Worm (Caenorhabditis elegans) whole organism, mixed stage, embryonic: Measurements from ENCODE around the gene ubxn-5.

Experiments
- M03D4.4 ChIP-seq: sonication (generic microtip); optimal IDR thresholded peaks from 2 replicates; lab custom pipeline; 2017; ENCODE audit warnings: mild to moderate bottlenecking, missing genetic modification characterization, missing compliant biosample characterization
- bed-3 ChIP-seq: fragments of 200-800 bp; sonication (Bioruptor generic); optimal IDR thresholded peaks from 3 replicates; lab custom pipeline; 2018; ENCODE audit warnings: mild to moderate bottlenecking, missing genetic modification characterization, moderate library complexity, missing compliant biosample characterization
- blmp-1 ChIP-seq: fragments of 150-350 bp; optimal IDR thresholded peaks from 2 replicates; lab custom pipeline; 2014; ENCODE audit warnings: missing biosample characterization, missing genetic modification characterization
- ceh-39 ChIP-seq: fragments of 150-350 bp; optimal IDR thresholded peaks from 2 replicates; lab custom pipeline; 2014; ENCODE audit warnings: missing biosample characterization, missing genetic modification characterization
- ceh-43 ChIP-seq: fragments of 200-800 bp; sonication (Bioruptor generic); optimal IDR thresholded peaks from 2 replicates; lab custom pipeline; 2018; ENCODE audit warnings: mild to moderate bottlenecking, missing genetic modification characterization, moderate library complexity, missing compliant biosample characterization
- ceh-83 ChIP-seq: fragments of 200-800 bp; sonication (Bioruptor generic); optimal IDR thresholded peaks from 2 replicates; lab custom pipeline; 2018; ENCODE audit warnings: mild to moderate bottlenecking, missing genetic modification characterization, missing compliant biosample characterization
- ces-1 ChIP-seq: fragments of 150-350 bp; optimal IDR thresholded peaks from 2 replicates; lab custom pipeline; 2014; ENCODE audit warnings: missing biosample characterization, missing genetic modification reagents, missing genetic modification characterization
- cnd-1 ChIP-seq: fragments of 200-800 bp; sonication (Bioruptor generic); optimal IDR thresholded peaks from 2 replicates; lab custom pipeline; 2018; ENCODE audit warnings: mild to moderate bottlenecking, missing genetic modification characterization, missing compliant biosample characterization
- drap-1 ChIP-seq: fragments of 200-800 bp; sonication (Bioruptor generic); optimal IDR thresholded peaks from 3 replicates; lab custom pipeline; 2018; ENCODE audit warnings: mild to moderate bottlenecking, missing genetic modification characterization, missing compliant biosample characterization
- elt-1 ChIP-seq: sonication (generic microtip); optimal IDR thresholded peaks from 2 replicates; lab custom pipeline; 2017; ENCODE audit warnings: missing genetic modification characterization, mild to moderate bottlenecking, missing compliant biosample characterization, antibody characterized with exemption, moderate library complexity, borderline replicate concordance; ENCODE audit not compliant: insufficient read depth
- flh-1 ChIP-seq: fragments of 200-800 bp; sonication (Bioruptor generic); optimal IDR thresholded peaks from 2 replicates; lab custom pipeline; 2018; ENCODE audit warnings: mild to moderate bottlenecking, missing genetic modification characterization, moderate library complexity, missing compliant biosample characterization
- ham-2 ChIP-seq: fragments of 200-800 bp; sonication (Bioruptor generic); optimal IDR thresholded peaks from 2 replicates; lab custom pipeline; 2018; ENCODE audit warnings: mild to moderate bottlenecking, missing genetic modification characterization, missing compliant biosample characterization
- hlh-1 ChIP-seq: fragments of 150-350 bp; optimal IDR thresholded peaks from 2 replicates; lab custom pipeline; 2014; ENCODE audit warnings: missing biosample characterization, missing genetic modification reagents, missing genetic modification characterization
- lin-13 ChIP-seq: fragments of 150-350 bp; optimal IDR thresholded peaks from 2 replicates; lab custom pipeline; 2014; ENCODE audit warnings: missing biosample characterization, missing genetic modification characterization
- lsy-2 ChIP-seq: fragments of 150-350 bp; optimal IDR thresholded peaks from 2 replicates; lab custom pipeline; 2014; ENCODE audit warnings: missing biosample characterization, missing genetic modification characterization
- mab-5 ChIP-seq: fragments of 150-350 bp; optimal IDR thresholded peaks from 2 replicates; lab custom pipeline; 2014; ENCODE audit warnings: missing biosample characterization, missing genetic modification characterization
- mep-1 ChIP-seq: fragments of 150-350 bp; optimal IDR thresholded peaks from 2 replicates; lab custom pipeline; 2017; ENCODE audit warnings: missing biosample characterization, missing genetic modification reagents, missing genetic modification characterization, inconsistent platforms
- mls-2 ChIP-seq: sonication (generic microtip); optimal IDR thresholded peaks from 2 replicates; lab custom pipeline; 2016; ENCODE audit warnings: mild to moderate bottlenecking, missing genetic modification characterization, moderate library complexity, missing compliant biosample characterization
- nhr-12 ChIP-seq: fragments of 150-350 bp; optimal IDR thresholded peaks from 2 replicates; lab custom pipeline; 2014; ENCODE audit warnings: missing biosample characterization, missing genetic modification characterization
- nhr-2 ChIP-seq: fragments of 150-350 bp; optimal IDR thresholded peaks from 2 replicates; lab custom pipeline; 2014; ENCODE audit warnings: missing biosample characterization, missing genetic modification characterization
- nhr-237 ChIP-seq: fragments of 150-350 bp; optimal IDR thresholded peaks from 2 replicates; lab custom pipeline; 2014; ENCODE audit warnings: missing biosample characterization, missing genetic modification characterization
- nhr-28 ChIP-seq: fragments of 150-350 bp; optimal IDR thresholded peaks from 2 replicates; lab custom pipeline; 2014; ENCODE audit warnings: missing biosample characterization, missing genetic modification characterization
- pha-4 ChIP-seq: fragments of 150-350 bp; optimal IDR thresholded peaks from 2 replicates; lab custom pipeline; 2018; ENCODE audit warnings: missing biosample characterization, missing genetic modification reagents, missing genetic modification characterization
- sem-2 ChIP-seq: fragments of 200-800 bp; sonication (Bioruptor generic); optimal IDR thresholded peaks from 2 replicates; lab custom pipeline; 2018; ENCODE audit warnings: mild to moderate bottlenecking, missing genetic modification characterization, missing compliant biosample characterization
- snpc-4 ChIP-seq: fragments of 150-350 bp; optimal IDR thresholded peaks from 2 replicates; lab custom pipeline; 2014; ENCODE audit warnings: missing biosample characterization, missing genetic modification characterization
- sptf-1 ChIP-seq: sonication (generic microtip); optimal IDR thresholded peaks from 2 replicates; lab custom pipeline; 2017; ENCODE audit warnings: mild to moderate bottlenecking, missing genetic modification characterization, moderate library complexity, missing compliant biosample characterization
- tbx-8 ChIP-seq: fragments of 200-800 bp; sonication (Bioruptor generic); optimal IDR thresholded peaks from 2 replicates; lab custom pipeline; 2018; ENCODE audit warnings: mild to moderate bottlenecking, missing genetic modification characterization, moderate library complexity, missing compliant biosample characterization
- unc-120 ChIP-seq: sonication (generic microtip); optimal IDR thresholded peaks from 2 replicates; lab custom pipeline; 2017; ENCODE audit warnings: missing genetic modification characterization, missing compliant biosample characterization; ENCODE audit not compliant: poor library complexity, severe bottlenecking
- unc-39 ChIP-seq: fragments of 150-350 bp; optimal IDR thresholded peaks from 2 replicates; lab custom pipeline; 2014; ENCODE audit warnings: missing biosample characterization, missing genetic modification characterization
- unc-62 ChIP-seq: fragments of 150-350 bp; optimal IDR thresholded peaks from 2 replicates; lab custom pipeline; 2014; ENCODE audit warnings: missing biosample characterization, missing genetic modification reagents, missing genetic modification characterization
- zip-8 ChIP-seq: fragments of 150-350 bp; optimal IDR thresholded peaks from 2 replicates; lab custom pipeline; 2014; ENCODE audit warnings: missing biosample characterization, missing genetic modification characterization
- ztf-11 ChIP-seq: fragments of 150-350 bp; optimal IDR thresholded peaks from 2 replicates; lab custom pipeline; 2014; ENCODE audit warnings: missing biosample characterization, missing genetic modification characterization

Gene ubxn-5

DNA sequence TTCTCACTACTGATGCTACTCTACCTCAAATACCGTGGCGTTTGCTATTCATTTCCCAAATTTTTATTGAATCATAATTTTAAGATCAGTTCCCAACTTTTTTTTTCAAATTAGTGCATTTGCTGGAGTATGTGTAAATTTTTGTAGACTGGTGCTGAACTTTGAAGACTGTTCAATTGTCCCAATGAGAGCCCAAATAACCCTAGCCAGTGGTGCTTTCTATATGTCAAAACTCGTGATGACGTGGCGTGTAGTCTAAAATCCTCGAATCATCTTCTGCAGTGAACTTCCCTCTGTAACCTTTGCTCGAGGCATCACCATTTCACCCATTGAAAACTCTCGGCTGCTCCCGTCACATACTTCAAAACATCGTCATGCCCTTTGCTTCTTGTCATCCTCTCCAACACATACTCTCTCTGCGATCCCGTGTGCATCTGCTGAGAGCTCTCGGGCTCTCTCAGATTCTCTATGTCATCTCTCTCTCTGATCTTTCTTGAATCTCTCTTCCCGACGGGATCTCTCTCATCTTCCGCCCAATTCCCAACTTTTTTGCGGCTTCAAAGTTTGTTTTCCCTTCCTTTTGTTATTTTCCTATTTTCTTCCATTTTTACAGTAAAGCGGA, 29.8 kb downstream of the ubxn-5 start:
- TF ChIP-seq bed-3 (GFP tag; lab: Kevin White, UChicago): no peak
- TF ChIP-seq hlh-1: peak; percentile 53
- no peak for TF ChIP-seq unc-62
- peak; percentile 32 for TF ChIP-seq pha-4 (tag; lab: Kevin White, UChicago)

DNA sequence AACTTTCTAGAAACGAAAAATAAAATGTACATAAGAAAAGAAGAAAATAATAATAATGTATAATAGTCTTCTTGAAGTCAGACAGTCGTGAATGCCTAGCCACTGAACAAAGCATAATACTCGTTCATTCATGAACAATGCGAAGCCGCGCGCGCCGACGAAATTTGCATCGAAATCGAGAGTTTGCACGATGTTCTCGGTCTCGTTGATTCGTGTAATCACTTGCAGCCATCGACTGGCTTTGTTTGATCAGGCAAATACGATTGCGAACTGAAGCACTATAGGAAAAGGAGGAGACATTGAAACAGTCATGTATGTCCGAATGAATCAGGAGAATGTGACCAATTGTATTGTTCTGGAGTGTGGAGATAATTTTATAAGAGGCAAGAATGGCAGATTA, 30.5 kb downstream of the ubxn-5 start:
- TF ChIP-seq pha-4 (tag; lab: Kevin White, UChicago) (peak; percentile 68), ztf-11 (tag; lab: Kevin White, UChicago) (no peak), elt-1 (tag; lab: Kevin White, UChicago) (no peak), mab-5 (tag; lab: Kevin White, UChicago) (no peak), bed-3 (GFP tag; lab: Kevin White, UChicago) (no peak), nhr-237 (tag; lab: Kevin White, UChicago) (peak; percentile 34), mls-2 (tag; lab: Kevin White, UChicago) (no peak), nhr-28 (tag; lab: Kevin White, UChicago) (no peak), tbx-8 (no peak), lin-13 (no peak), ham-2 (GFP tag; lab: Kevin White, UChicago) (peak; percentile 67), unc-39 (tag; lab: Kevin White, UChicago) (no peak), zip-8 (tag; lab: Kevin White, UChicago) (no peak), cnd-1 (tag; lab: Kevin White, UChicago) (no peak), ceh-83 (GFP tag; lab: Kevin White, UChicago) (no peak), unc-120 (no peak), lsy-2 (no peak), sem-2 (GFP tag; lab: Kevin White, UChicago) (no peak), nhr-2 (tag; lab: Kevin White, UChicago) (no peak), ces-1 (GFP tag; lab: Kevin White, UChicago) (no peak), flh-1 (GFP tag; lab: Kevin White, UChicago) (no peak), blmp-1 (tag; lab: Kevin White, UChicago) (peak; percentile 13)

DNA sequence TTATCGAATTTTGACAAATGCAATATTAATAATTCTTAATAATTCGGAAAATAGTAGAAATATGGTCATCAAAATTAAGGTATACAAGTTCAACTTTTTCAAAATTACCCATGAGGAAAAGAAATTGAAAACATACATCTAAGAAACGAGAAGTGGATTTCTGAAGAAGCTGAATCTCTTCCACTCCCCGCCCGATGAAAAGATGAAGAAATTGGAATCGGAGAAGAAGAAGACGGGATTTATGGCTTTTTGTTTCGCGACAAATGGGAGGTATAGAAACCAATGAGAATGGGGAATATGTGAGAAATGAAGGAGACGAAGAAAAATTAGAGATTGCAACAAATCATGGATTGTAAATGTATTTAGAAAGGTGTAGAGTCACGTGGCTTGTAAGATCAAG, 31.2 kb downstream of the ubxn-5 start:
- no peak for TF ChIP-seq bed-3 (GFP tag; lab: Kevin White, UChicago)
- TF ChIP-seq unc-62: peak; percentile 28
- TF ChIP-seq mab-5 (tag; lab: Kevin White, UChicago): peak; percentile 23
- TF ChIP-seq, all 35 proteins: peak for 2

- peak; percentile 62 for TF ChIP-seq drap-1
- peak; percentile 52 for TF ChIP-seq mls-2 (tag; lab: Kevin White, UChicago)
- no peak for TF ChIP-seq blmp-1 (tag; lab: Kevin White, UChicago)
- TF ChIP-seq unc-62: peak; percentile 29
- TF ChIP-seq M03D4.4 (tag; lab: Kevin White, UChicago): peak; percentile 33
- TF ChIP-seq pha-4 (tag; lab: Kevin White, UChicago): peak; percentile 68
- peak; percentile 67 for TF ChIP-seq unc-120
- TF ChIP-seq sptf-1 (tag; lab: Kevin White, UChicago): peak; percentile 64
- peak; percentile 37 for TF ChIP-seq mep-1 (tag; lab: Kevin White, UChicago)
- TF ChIP-seq snpc-4: no peak
- TF ChIP-seq lsy-2: no peak
- TF ChIP-seq ztf-11 (tag; lab: Kevin White, UChicago): no peak
- TF ChIP-seq cnd-1 (tag; lab: Kevin White, UChicago): no peak
- TF ChIP-seq ceh-43 (GFP tag; lab: Kevin White, UChicago): no peak
- TF ChIP-seq ham-2 (GFP tag; lab: Kevin White, UChicago): no peak
- TF ChIP-seq ceh-83 (GFP tag; lab: Kevin White, UChicago): peak; percentile 20
- TF ChIP-seq lin-13: no peak
- no peak for TF ChIP-seq nhr-12
- TF ChIP-seq nhr-237 (tag; lab: Kevin White, UChicago): no peak
- peak; percentile 32 for TF ChIP-seq hlh-1
- TF ChIP-seq ces-1 (GFP tag; lab: Kevin White, UChicago): peak; percentile 59
- peak; percentile 71 for TF ChIP-seq zip-8 (tag; lab: Kevin White, UChicago)
- TF ChIP-seq mab-5 (tag; lab: Kevin White, UChicago): no peak
- TF ChIP-seq ceh-39 (tag; lab: Kevin White, UChicago): no peak
- TF ChIP-seq, all 35 proteins: peak for 12
Measured at ce11 chrII:10202275-10202674, 32.0 kb downstream of the ubxn-5 start.
